Worm (Caenorhabditis elegans) whole organism, young adult: ENCODE data around the gene ZC443.1.
A peak's percentile ranks its signal among the peaks of the same experiment; 100 is the strongest.

Experiments used
- B0261.1 ChIP-seq: sonication (generic microtip); optimal IDR thresholded peaks from 2 replicates; lab custom pipeline; 2016; ENCODE audit warnings: mild to moderate bottlenecking, missing genetic modification characterization, moderate library complexity, missing compliant biosample characterization
- C17E4.6 ChIP-seq: fragments of 200-800 bp; sonication (Bioruptor generic); IDR thresholded peaks from 2 replicates; pipeline ENCODE4 v1.3.6; 2022; ENCODE audit warnings: missing genetic modification reagents, missing genetic modification characterization, missing compliant biosample characterization
- F10E7.11 ChIP-seq: sonication (generic microtip); optimal IDR thresholded peaks from 2 replicates; lab custom pipeline; 2017; ENCODE audit warnings: mild to moderate bottlenecking, missing genetic modification characterization, moderate library complexity, missing compliant biosample characterization
- F33H1.4 ChIP-seq: fragments of 200-800 bp; sonication (Bioruptor generic); IDR thresholded peaks from 2 replicates; pipeline ENCODE4 v1.3.6; 2022; ENCODE audit warnings: missing genetic modification reagents, missing genetic modification characterization, missing compliant biosample characterization
- F37B4.10 ChIP-seq: fragments of 200-800 bp; sonication (Bioruptor generic); IDR thresholded peaks from 2 replicates; pipeline ENCODE4 v1.3.6; 2022; ENCODE audit warnings: missing genetic modification characterization, missing compliant biosample characterization
- F49E8.2 ChIP-seq: sonication (generic microtip); optimal IDR thresholded peaks from 3 replicates; lab custom pipeline; 2017; ENCODE audit warnings: missing genetic modification characterization, mild to moderate bottlenecking, missing compliant biosample characterization, antibody characterized with exemption, moderate library complexity; ENCODE audit not compliant: insufficient read depth
- Y67H2A.10 ChIP-seq: fragments of 200-800 bp; sonication (Bioruptor generic); conservative IDR thresholded peaks from 2 replicates; pipeline ENCODE4 v1.3.6; 2022; ENCODE audit warnings: missing genetic modification reagents, missing genetic modification characterization, missing compliant biosample characterization
- ama-1 ChIP-seq, 3 experiments: fragments of 150-350 bp in 1 of 3; sonication (generic microtip) in 2 of 3; optimal IDR thresholded peaks; 2 replicates each; lab custom pipeline; 2014 to 2018; ENCODE audit warnings: missing biosample characterization in 2 of 3, missing genetic modification characterization in 2 of 3, missing genetic modification reagents in 2 of 3
- aptf-3 ChIP-seq: fragments of 200-800 bp; sonication (Bioruptor generic); IDR thresholded peaks from 2 replicates; pipeline ENCODE4 v1.3.6; 2022; ENCODE audit warnings: missing genetic modification characterization, missing compliant biosample characterization
- attf-5 ChIP-seq: fragments of 200-800 bp; sonication (Bioruptor generic); optimal IDR thresholded peaks from 2 replicates; lab custom pipeline; 2018; ENCODE audit warnings: mild to moderate bottlenecking, missing genetic modification characterization, missing compliant biosample characterization
- cebp-1 ChIP-seq, 2 experiments: fragments of 200-800 bp in 1 of 2; sonication (Bioruptor generic) in 1 of 2; sonication (generic microtip) in 1 of 2; IDR thresholded peaks in 1 of 2; optimal IDR thresholded peaks in 1 of 2; 2 replicates each; pipeline versions ENCODE4 v1.3.6 to Lab custom; 2017 to 2022; ENCODE audit warnings: missing compliant biosample characterization in 2 of 2, missing genetic modification characterization in 2 of 2, mild to moderate bottlenecking in 1 of 2, missing genetic modification reagents in 1 of 2, moderate library complexity in 1 of 2
- cebp-2 ChIP-seq: fragments of 200-800 bp; sonication (Bioruptor generic); IDR thresholded peaks from 2 replicates; pipeline ENCODE4 v1.3.6; 2022; ENCODE audit warnings: missing genetic modification characterization, missing compliant biosample characterization
- ceh-58 ChIP-seq: fragments of 200-800 bp; sonication (Bioruptor generic); IDR thresholded peaks from 2 replicates; pipeline ENCODE4 v1.3.6; 2022; ENCODE audit warnings: missing genetic modification characterization, missing compliant biosample characterization
- ceh-79 ChIP-seq: sonication (generic microtip); optimal IDR thresholded peaks from 2 replicates; lab custom pipeline; 2017; ENCODE audit warnings: mild to moderate bottlenecking, missing genetic modification characterization, missing compliant biosample characterization
- ceh-91 ChIP-seq: fragments of 200-800 bp; sonication (Bioruptor generic); IDR thresholded peaks from 2 replicates; pipeline ENCODE4 v1.3.6; 2022; ENCODE audit warnings: missing genetic modification reagents, missing genetic modification characterization, missing compliant biosample characterization
- chd-7 ChIP-seq: sonication (generic microtip); optimal IDR thresholded peaks from 2 replicates; lab custom pipeline; 2016; ENCODE audit warnings: mild to moderate bottlenecking, missing genetic modification characterization, moderate library complexity, missing compliant biosample characterization
- die-1 ChIP-seq: sonication (generic microtip); optimal IDR thresholded peaks from 2 replicates; lab custom pipeline; 2016; ENCODE audit warnings: missing genotype, mild to moderate bottlenecking, missing genetic modification characterization, missing compliant biosample characterization
- egrh-3 ChIP-seq: fragments of 200-800 bp; sonication (Bioruptor generic); IDR thresholded peaks from 2 replicates; pipeline ENCODE4 v1.3.6; 2022; ENCODE audit warnings: missing genetic modification reagents, missing genetic modification characterization, missing compliant biosample characterization
- fkh-3 ChIP-seq: sonication (generic microtip); optimal IDR thresholded peaks from 2 replicates; lab custom pipeline; 2016; ENCODE audit warnings: mild to moderate bottlenecking, missing genetic modification characterization, missing compliant biosample characterization
- let-526 ChIP-seq: fragments of 200-800 bp; sonication (Bioruptor generic); IDR thresholded peaks from 2 replicates; pipeline ENCODE4 v1.3.6; 2022; ENCODE audit warnings: missing genetic modification reagents, missing genetic modification characterization, missing compliant biosample characterization
- lin-54 ChIP-seq: fragments of 200-800 bp; sonication (Bioruptor generic); optimal IDR thresholded peaks from 2 replicates; lab custom pipeline; 2018; ENCODE audit warnings: mild to moderate bottlenecking, missing genetic modification characterization, missing compliant biosample characterization
- lsy-27 ChIP-seq: sonication (generic microtip); optimal IDR thresholded peaks from 2 replicates; lab custom pipeline; 2017; ENCODE audit warnings: missing genetic modification characterization, mild to moderate bottlenecking, missing compliant biosample characterization, antibody characterized with exemption, missing genotype, borderline replicate concordance; ENCODE audit not compliant: insufficient read depth
- madf-10 ChIP-seq: sonication (generic microtip); optimal IDR thresholded peaks from 2 replicates; lab custom pipeline; 2016; ENCODE audit warnings: mild to moderate bottlenecking, missing genetic modification characterization, missing compliant biosample characterization
- madf-3 ChIP-seq: fragments of 200-800 bp; sonication (Bioruptor generic); IDR thresholded peaks from 2 replicates; pipeline ENCODE4 v1.3.6; 2022; ENCODE audit warnings: missing genetic modification reagents, missing genetic modification characterization, missing compliant biosample characterization
- madf-8 ChIP-seq: fragments of 200-800 bp; sonication (Bioruptor generic); conservative IDR thresholded peaks from 2 replicates; pipeline ENCODE4 v1.3.6; 2022; ENCODE audit warnings: missing genetic modification reagents, missing genetic modification characterization, missing compliant biosample characterization
- mcd-1 ChIP-seq: fragments of 200-800 bp; sonication (Bioruptor generic); IDR thresholded peaks from 2 replicates; pipeline ENCODE4 v1.3.6; 2022; ENCODE audit warnings: missing genetic modification reagents, missing genetic modification characterization, missing compliant biosample characterization
- nfya-1 ChIP-seq: sonication (generic microtip); optimal IDR thresholded peaks from 2 replicates; lab custom pipeline; 2017; ENCODE audit warnings: antibody characterized with exemption, missing compliant biosample characterization, missing genetic modification characterization, borderline replicate concordance; ENCODE audit not compliant: insufficient read depth
- nfya-2 ChIP-seq: fragments of 200-800 bp; sonication (Bioruptor generic); IDR thresholded peaks from 2 replicates; pipeline ENCODE4 v1.3.6; 2022; ENCODE audit warnings: missing genetic modification reagents, missing genetic modification characterization, missing compliant biosample characterization
- nhr-120 ChIP-seq: fragments of 200-800 bp; sonication (Bioruptor generic); IDR thresholded peaks from 2 replicates; pipeline ENCODE4 v1.3.6; 2022; ENCODE audit warnings: missing genetic modification characterization, missing compliant biosample characterization
- pbrm-1 ChIP-seq: fragments of 200-800 bp; sonication (Bioruptor generic); IDR thresholded peaks from 2 replicates; pipeline ENCODE4 v1.3.6; 2022; ENCODE audit warnings: missing genetic modification reagents, missing genetic modification characterization, missing compliant biosample characterization
- pha-4 ChIP-seq: fragments of 150-350 bp; sonication (generic microtip); optimal IDR thresholded peaks from 2 replicates; lab custom pipeline; 2014; ENCODE audit warnings: missing biosample characterization, missing genetic modification reagents, missing genetic modification characterization
- rcor-1 ChIP-seq: fragments of 200-800 bp; sonication (Bioruptor generic); IDR thresholded peaks from 2 replicates; pipeline ENCODE4 v1.3.6; 2022; ENCODE audit warnings: missing genetic modification reagents, missing genetic modification characterization, missing compliant biosample characterization
- sea-2 ChIP-seq: fragments of 200-800 bp; sonication (Bioruptor generic); IDR thresholded peaks from 2 replicates; pipeline ENCODE4 v1.3.6; 2022; ENCODE audit warnings: missing genetic modification characterization, missing compliant biosample characterization
- snpc-1.1 ChIP-seq: sonication (generic microtip); optimal IDR thresholded peaks from 2 replicates; lab custom pipeline; 2017; ENCODE audit warnings: missing genetic modification characterization, mild to moderate bottlenecking, missing compliant biosample characterization, antibody characterized with exemption, moderate library complexity, missing genotype, missing genetic modification reagents; ENCODE audit not compliant: insufficient read depth
- snpc-3.4 ChIP-seq: sonication (generic microtip); optimal IDR thresholded peaks from 2 replicates; lab custom pipeline; 2017; ENCODE audit warnings: missing genetic modification characterization, mild to moderate bottlenecking, missing compliant biosample characterization, antibody characterized with exemption, moderate library complexity, missing genotype, missing genetic modification reagents
- somi-1 ChIP-seq: fragments of 200-800 bp; sonication (Bioruptor generic); optimal IDR thresholded peaks from 2 replicates; lab custom pipeline; 2018; ENCODE audit warnings: mild to moderate bottlenecking, missing genetic modification characterization, missing compliant biosample characterization
- sptf-2 ChIP-seq: fragments of 200-800 bp; sonication (Bioruptor generic); optimal IDR thresholded peaks from 2 replicates; lab custom pipeline; 2018; ENCODE audit warnings: mild to moderate bottlenecking, missing genetic modification characterization, missing compliant biosample characterization
- tbp1 ChIP-seq: fragments of 200-800 bp; sonication (Bioruptor generic); optimal IDR thresholded peaks from 2 replicates; lab custom pipeline; 2018; ENCODE audit warnings: mild to moderate bottlenecking, missing genetic modification characterization, missing compliant biosample characterization
- zfh-2 ChIP-seq: fragments of 200-800 bp; sonication (Bioruptor generic); conservative IDR thresholded peaks from 2 replicates; pipeline ENCODE4 v1.3.6; 2022; ENCODE audit warnings: missing genetic modification reagents, missing genetic modification characterization, missing compliant biosample characterization
- zim-3 ChIP-seq: sonication (generic microtip); optimal IDR thresholded peaks from 2 replicates; lab custom pipeline; 2017; ENCODE audit warnings: mild to moderate bottlenecking, missing genetic modification characterization, moderate library complexity, missing compliant biosample characterization
- ztf-18 ChIP-seq: sonication (generic microtip); optimal IDR thresholded peaks from 2 replicates; lab custom pipeline; 2016; ENCODE audit warnings: missing genotype, mild to moderate bottlenecking, missing genetic modification characterization, missing compliant biosample characterization
- ztf-28 ChIP-seq: fragments of 200-800 bp; sonication (Bioruptor generic); IDR thresholded peaks from 2 replicates; pipeline ENCODE4 v1.3.6; 2022; ENCODE audit warnings: missing genetic modification reagents, missing genetic modification characterization, missing compliant biosample characterization

ZC443.1 gene

DNA sequence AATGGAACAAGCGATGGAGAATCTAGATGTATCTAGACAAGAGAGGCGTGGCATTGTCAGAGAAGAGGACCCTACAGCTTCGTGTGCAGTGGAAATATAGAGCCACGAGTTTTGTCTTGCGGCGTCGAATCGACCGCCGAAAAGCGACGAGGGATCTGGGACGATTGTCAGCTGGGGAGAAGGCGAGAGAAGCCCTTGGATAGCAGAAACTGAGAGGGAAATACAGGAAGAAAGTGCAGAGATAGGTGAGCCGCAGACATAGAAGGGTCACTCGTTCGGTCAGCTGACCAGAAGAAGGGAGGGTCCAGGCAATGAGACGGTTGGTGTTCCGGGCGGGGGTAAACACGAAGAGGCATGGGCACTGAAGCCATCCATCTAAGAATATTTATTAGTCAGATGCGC is 4.6 kb upstream of the ZC443.1 start (continued):
- TF ChIP-seq tbp1 (GFP tag; lab: Kevin White, UChicago), result no peak
- no peak for TF ChIP-seq madf-3 (GFP tag; lab: Robert Waterston, UW)
- no peak for TF ChIP-seq F10E7.11
- TF ChIP-seq nhr-120 (GFP tag; lab: Robert Waterston, UW), result no peak
- TF ChIP-seq sptf-2, result no peak
- peak; percentile 81 for TF ChIP-seq madf-10 (tag; lab: Kevin White, UChicago)
- peak; percentile 60 for TF ChIP-seq somi-1 (GFP tag; lab: Kevin White, UChicago)
- no peak for TF ChIP-seq die-1
- TF ChIP-seq B0261.1 (tag; lab: Kevin White, UChicago), result no peak
- TF ChIP-seq ztf-18 (tag; lab: Kevin White, UChicago), result peak; percentile 10
- TF ChIP-seq snpc-1.1 (tag; lab: Kevin White, UChicago), result no peak
- TF ChIP-seq F33H1.4, result no peak
- TF ChIP-seq madf-8 (GFP tag; lab: Robert Waterston, UW), result no peak
- TF ChIP-seq nfya-1, result no peak
- no peak for TF ChIP-seq aptf-3 (GFP tag; lab: Robert Waterston, UW)
- TF ChIP-seq pbrm-1, result no peak
- TF ChIP-seq ceh-91, result no peak
- TF ChIP-seq cebp-2 (GFP tag; lab: Robert Waterston, UW), result no peak
- no peak for TF ChIP-seq fkh-3 (tag; lab: Kevin White, UChicago)
- TF ChIP-seq F37B4.10 (GFP tag; lab: Robert Waterston, UW), result no peak
- TF ChIP-seq zfh-2 (GFP tag; lab: Robert Waterston, UW), result no peak; the same call in 1 of the 2 replicates
- TF ChIP-seq F49E8.2 (tag; lab: Kevin White, UChicago), result no peak
- TF ChIP-seq rcor-1 (GFP tag; lab: Robert Waterston, UW), result peak; percentile 53; the same call in 1 of the 2 replicates
- TF ChIP-seq lin-54 (GFP tag; lab: Kevin White, UChicago), result peak; percentile 4
- peak; percentile 64; the same call in 1 of the 2 replicates for TF ChIP-seq mcd-1 (GFP tag; lab: Robert Waterston, UW)
- no peak for TF ChIP-seq C17E4.6
- no peak for TF ChIP-seq Y67H2A.10
- no peak for TF ChIP-seq ama-1 (optimal IDR thresholded peaks at IDR 0.05; lab: Kevin White, UChicago)
- no peak for TF ChIP-seq ama-1 (GFP tag; optimal IDR thresholded peaks at IDR 0.05; lab: Kevin White, UChicago)
- TF ChIP-seq chd-7 (tag; lab: Kevin White, UChicago), result peak; percentile 52
- peak; percentile 65 for TF ChIP-seq attf-5 (GFP tag; lab: Kevin White, UChicago)
- TF ChIP-seq ceh-79 (tag; lab: Kevin White, UChicago), result no peak
- TF ChIP-seq pha-4 (tag; lab: Kevin White, UChicago), result no peak
- no peak for TF ChIP-seq zim-3
- no peak for TF ChIP-seq ceh-58 (GFP tag; lab: Robert Waterston, UW)
- TF ChIP-seq cebp-1 (GFP tag; IDR thresholded peaks at IDR 0.05; lab: Robert Waterston, UW), result peak; percentile 49; the same call in 1 of the 2 replicates
- peak; percentile 78 for TF ChIP-seq cebp-1 (tag; optimal IDR thresholded peaks at IDR 0.05; lab: Kevin White, UChicago)
- no peak for TF ChIP-seq ztf-28 (GFP tag; lab: Robert Waterston, UW)
- no peak for TF ChIP-seq lsy-27 (tag; lab: Kevin White, UChicago)

DNA sequence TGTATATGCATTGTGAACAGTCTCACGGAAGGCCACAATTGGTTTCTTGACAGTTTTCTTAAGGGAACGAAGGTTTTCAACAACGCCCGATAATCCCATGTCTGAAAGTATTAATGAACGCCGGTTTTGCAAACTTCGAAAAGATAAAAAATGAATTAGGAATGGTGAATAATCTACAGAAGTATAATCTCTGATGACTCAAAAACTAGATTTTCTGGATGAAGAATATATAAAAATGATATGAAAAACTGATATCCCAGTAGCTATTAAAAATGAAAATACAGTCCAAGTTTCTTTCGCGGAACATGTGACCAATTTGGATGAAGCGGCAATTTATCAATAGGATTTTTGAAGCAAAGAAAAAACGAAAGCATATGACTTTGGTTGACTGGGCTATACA is 4.1 kb upstream of the ZC443.1 start, which contains the start of gene ZC443.3:
Gene ZC443.3, minus strand, starts transcription at position 101 of the 400 bp plus-strand sequence.
- no peak for TF ChIP-seq sea-2 (GFP tag; lab: Robert Waterston, UW)
- TF ChIP-seq snpc-3.4, result no peak
- no peak for TF ChIP-seq zfh-2 (GFP tag; lab: Robert Waterston, UW)
- TF ChIP-seq B0261.1 (tag; lab: Kevin White, UChicago), result no peak
- TF ChIP-seq egrh-3, result no peak
- no peak for TF ChIP-seq nfya-2 (GFP tag; lab: Robert Waterston, UW)
- no peak for TF ChIP-seq F49E8.2 (tag; lab: Kevin White, UChicago)
- TF ChIP-seq let-526 (GFP tag; lab: Robert Waterston, UW), result no peak
- TF ChIP-seq F37B4.10 (GFP tag; lab: Robert Waterston, UW), result no peak
